Worm (Caenorhabditis elegans) whole organism, late embryonic: ENCODE measurements around the gene srd-34.
A peak's percentile ranks its signal among the peaks of the same experiment; 100 is the strongest.

ENCODE experiments used
- C08G9.2 ChIP-seq: sonication (generic microtip); optimal IDR thresholded peaks from 2 replicates; lab custom pipeline; 2016; ENCODE audit warnings: mild to moderate bottlenecking, missing genetic modification characterization, moderate library complexity, missing compliant biosample characterization
- K02D7.2 ChIP-seq: sonication (generic microtip); optimal IDR thresholded peaks from 2 replicates; lab custom pipeline; 2017; ENCODE audit warnings: mild to moderate bottlenecking, missing genetic modification characterization, missing compliant biosample characterization
- ama-1 ChIP-seq: fragments of 150-350 bp; optimal IDR thresholded peaks from 2 replicates; lab custom pipeline; 2014
- ceh-30 ChIP-seq: fragments of 150-350 bp; optimal IDR thresholded peaks from 2 replicates; lab custom pipeline; 2014; ENCODE audit warnings: missing biosample characterization, missing genetic modification characterization
- nhr-11 ChIP-seq: fragments of 150-350 bp; optimal IDR thresholded peaks from 2 replicates; lab custom pipeline; 2014; ENCODE audit warnings: missing biosample characterization, missing genetic modification characterization
- pha-2 ChIP-seq: sonication (generic microtip); optimal IDR thresholded peaks from 2 replicates; lab custom pipeline; 2017; ENCODE audit warnings: mild to moderate bottlenecking, missing genetic modification characterization, missing compliant biosample characterization
- syd-9 ChIP-seq: sonication (generic microtip); optimal IDR thresholded peaks from 2 replicates; lab custom pipeline; 2016; ENCODE audit warnings: mild to moderate bottlenecking, missing genetic modification characterization, moderate library complexity, missing compliant biosample characterization
- unc-55 ChIP-seq: sonication (generic microtip); optimal IDR thresholded peaks from 2 replicates; lab custom pipeline; 2017; ENCODE audit warnings: missing biosample characterization, missing genetic modification reagents, missing genetic modification characterization

DNA sequence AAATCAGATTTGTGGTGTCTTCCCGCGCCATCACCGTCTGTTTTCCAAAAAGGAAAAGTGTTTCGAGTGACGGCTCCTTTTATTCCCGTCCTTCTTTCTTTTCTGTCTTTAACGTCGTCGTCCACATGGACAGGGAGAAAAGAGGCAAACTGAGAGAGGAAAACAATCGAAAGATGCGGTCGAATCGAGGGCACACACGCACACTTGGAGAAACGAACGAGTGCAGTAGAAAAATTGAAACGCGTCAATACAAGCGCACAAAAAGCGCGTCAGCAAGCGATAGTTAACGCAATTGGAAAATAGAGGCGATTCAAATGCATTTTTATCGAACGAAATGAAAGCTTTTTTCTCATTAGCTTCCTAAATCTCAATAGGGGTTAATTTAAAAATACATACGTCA is 12.1 kb downstream of the srd-34 start:
- TF ChIP-seq pha-2 (tag; lab: Kevin White, UChicago) (no peak), ama-1 (lab: Kevin White, UChicago) (no peak), K02D7.2 (tag; lab: Kevin White, UChicago) (no peak), nhr-11 (tag; lab: Kevin White, UChicago) (no peak), C08G9.2 (no peak), syd-9 (tag; lab: Kevin White, UChicago) (no peak), ceh-30 (peak; percentile 48), unc-55 (peak; percentile 29)
